Worm (Caenorhabditis elegans) whole organism, L2 larva: Measurements from ENCODE around the gene ugt-56.

Experiments used
- C34F6.9 ChIP-seq: fragments of 150-350 bp; optimal IDR thresholded peaks from 2 replicates; lab custom pipeline; 2014; ENCODE audit warnings: missing biosample characterization, missing genetic modification characterization
- F13H6.1 ChIP-seq: sonication (generic microtip); optimal IDR thresholded peaks from 2 replicates; lab custom pipeline; 2016; ENCODE audit warnings: missing genetic modification characterization, missing compliant biosample characterization
- R02D3.7 ChIP-seq: fragments of 150-350 bp; optimal IDR thresholded peaks from 2 replicates; lab custom pipeline; 2014; ENCODE audit warnings: missing biosample characterization, missing genetic modification characterization
- Y55F3AM.14 ChIP-seq: fragments of 200-800 bp; sonication (Bioruptor generic); optimal IDR thresholded peaks from 2 replicates; lab custom pipeline; 2018; ENCODE audit warnings: mild to moderate bottlenecking, missing genetic modification characterization, missing compliant biosample characterization
- ZK546.5 ChIP-seq: sonication (generic microtip); optimal IDR thresholded peaks from 2 replicates; lab custom pipeline; 2017; ENCODE audit warnings: missing biosample characterization, missing genetic modification characterization
- alr-1 ChIP-seq: fragments of 150-350 bp; optimal IDR thresholded peaks from 2 replicates; lab custom pipeline; 2014; ENCODE audit warnings: missing biosample characterization, missing genetic modification characterization
- aly-2 ChIP-seq: fragments of 150-350 bp; optimal IDR thresholded peaks from 2 replicates; lab custom pipeline; 2014; ENCODE audit warnings: missing biosample characterization, missing genetic modification characterization
- ama-1 ChIP-seq: fragments of 150-350 bp; optimal IDR thresholded peaks from 2 replicates; lab custom pipeline; 2018; ENCODE audit warnings: inconsistent platforms
- blmp-1 ChIP-seq: sonication (generic microtip); optimal IDR thresholded peaks from 2 replicates; lab custom pipeline; 2017; ENCODE audit warnings: missing genetic modification characterization, mild to moderate bottlenecking, missing compliant biosample characterization, antibody characterized with exemption, moderate library complexity; ENCODE audit not compliant: insufficient read depth
- ceh-16 ChIP-seq: fragments of 150-350 bp; optimal IDR thresholded peaks from 2 replicates; lab custom pipeline; 2014; ENCODE audit warnings: missing biosample characterization, missing genetic modification characterization
- ceh-82 ChIP-seq: fragments of 150-350 bp; optimal IDR thresholded peaks from 2 replicates; lab custom pipeline; 2014; ENCODE audit warnings: missing biosample characterization, missing genetic modification characterization
- crh-2 ChIP-seq: sonication (generic microtip); optimal IDR thresholded peaks from 2 replicates; lab custom pipeline; 2017; ENCODE audit warnings: missing biosample characterization, missing genetic modification characterization
- dmd-4 ChIP-seq: sonication (generic microtip); optimal IDR thresholded peaks from 2 replicates; lab custom pipeline; 2017; ENCODE audit warnings: missing biosample characterization, missing genetic modification characterization
- egl-27 ChIP-seq: sonication (generic microtip); optimal IDR thresholded peaks from 3 replicates; lab custom pipeline; 2017; ENCODE audit warnings: missing biosample characterization, missing genetic modification reagents, missing genetic modification characterization
- elt-1 ChIP-seq: fragments of 150-350 bp; optimal IDR thresholded peaks from 2 replicates; lab custom pipeline; 2014; ENCODE audit warnings: missing biosample characterization, missing genetic modification characterization
- elt-3 ChIP-seq: sonication (generic microtip); optimal IDR thresholded peaks from 2 replicates; lab custom pipeline; 2017; ENCODE audit warnings: missing biosample characterization, missing genetic modification characterization
- fos-1 ChIP-seq: fragments of 150-350 bp; optimal IDR thresholded peaks from 2 replicates; lab custom pipeline; 2014; ENCODE audit warnings: missing biosample characterization, missing genetic modification characterization
- gmeb-1 ChIP-seq: fragments of 150-350 bp; optimal IDR thresholded peaks from 2 replicates; lab custom pipeline; 2014; ENCODE audit warnings: missing biosample characterization, missing genetic modification characterization
- lin-11 ChIP-seq: fragments of 150-350 bp; sonication (generic microtip); optimal IDR thresholded peaks from 2 replicates; lab custom pipeline; 2014; ENCODE audit warnings: missing biosample characterization, missing genetic modification characterization, inconsistent platforms, mixed read lengths
- lin-13 ChIP-seq: fragments of 150-350 bp; optimal IDR thresholded peaks from 2 replicates; lab custom pipeline; 2014; ENCODE audit warnings: missing biosample characterization, missing genetic modification reagents, missing genetic modification characterization
- lin-39 ChIP-seq: fragments of 150-350 bp; optimal IDR thresholded peaks from 2 replicates; lab custom pipeline; 2014; ENCODE audit warnings: missing biosample characterization, missing genetic modification reagents, missing genetic modification characterization
- lsy-2 ChIP-seq, 2 experiments: fragments of 150-350 bp in 1 of 2; sonication (generic microtip) in 1 of 2; optimal IDR thresholded peaks; 2 replicates each; lab custom pipeline; 2014 to 2017; ENCODE audit warnings: missing biosample characterization in 2 of 2, missing genetic modification characterization in 2 of 2
- mab-5 ChIP-seq: fragments of 150-350 bp; optimal IDR thresholded peaks from 2 replicates; lab custom pipeline; 2014; ENCODE audit warnings: missing biosample characterization, missing genetic modification characterization
- mbf-1 ChIP-seq: sonication (generic microtip); optimal IDR thresholded peaks from 2 replicates; lab custom pipeline; 2017; ENCODE audit warnings: missing biosample characterization, missing genetic modification characterization
- mdl-1 ChIP-seq, 2 experiments: fragments of 150-350 bp in 1 of 2; sonication (generic microtip) in 1 of 2; optimal IDR thresholded peaks; 2 replicates each; lab custom pipeline; 2017; ENCODE audit warnings: missing biosample characterization in 2 of 2, missing genetic modification characterization in 2 of 2
- nhr-10 ChIP-seq: sonication (generic microtip); optimal IDR thresholded peaks from 2 replicates; lab custom pipeline; 2017; ENCODE audit warnings: missing biosample characterization, missing genetic modification characterization
- nhr-11 ChIP-seq: fragments of 150-350 bp; optimal IDR thresholded peaks from 2 replicates; lab custom pipeline; 2014; ENCODE audit warnings: missing biosample characterization, missing genetic modification characterization
- nhr-12 ChIP-seq: fragments of 150-350 bp; optimal IDR thresholded peaks from 2 replicates; lab custom pipeline; 2014; ENCODE audit warnings: missing biosample characterization, missing genetic modification characterization
- nhr-129 ChIP-seq: fragments of 150-350 bp; optimal IDR thresholded peaks from 2 replicates; lab custom pipeline; 2014; ENCODE audit warnings: missing biosample characterization, missing genetic modification characterization
- nhr-21 ChIP-seq: fragments of 150-350 bp; optimal IDR thresholded peaks from 2 replicates; lab custom pipeline; 2014; ENCODE audit warnings: missing biosample characterization, missing genetic modification characterization
- nhr-23 ChIP-seq: fragments of 150-350 bp; optimal IDR thresholded peaks from 2 replicates; lab custom pipeline; 2014; ENCODE audit warnings: missing biosample characterization, missing genetic modification reagents, missing genetic modification characterization
- nhr-237 ChIP-seq: fragments of 150-350 bp; optimal IDR thresholded peaks from 2 replicates; lab custom pipeline; 2014; ENCODE audit warnings: missing biosample characterization, missing genetic modification characterization
- nhr-25 ChIP-seq: fragments of 150-350 bp; sonication (generic microtip); optimal IDR thresholded peaks from 3 replicates; lab custom pipeline; 2014; ENCODE audit warnings: missing biosample characterization, missing genetic modification characterization
- nhr-6 ChIP-seq: fragments of 150-350 bp; optimal IDR thresholded peaks from 2 replicates; lab custom pipeline; 2014; ENCODE audit warnings: missing biosample characterization, missing genetic modification characterization
- nhr-77 ChIP-seq: fragments of 150-350 bp; optimal IDR thresholded peaks from 2 replicates; lab custom pipeline; 2014; ENCODE audit warnings: missing biosample characterization, missing genetic modification characterization
- peb-1 ChIP-seq: fragments of 150-350 bp; optimal IDR thresholded peaks from 2 replicates; lab custom pipeline; 2014; ENCODE audit warnings: missing biosample characterization, missing genetic modification characterization
- sem-4 ChIP-seq: fragments of 150-350 bp; optimal IDR thresholded peaks from 2 replicates; lab custom pipeline; 2014; ENCODE audit warnings: missing biosample characterization, missing genetic modification reagents, missing genetic modification characterization
- skn-1 ChIP-seq: sonication (generic microtip); optimal IDR thresholded peaks from 2 replicates; lab custom pipeline; 2017; ENCODE audit warnings: missing biosample characterization, missing genetic modification characterization
- sma-3 ChIP-seq: sonication (generic microtip); optimal IDR thresholded peaks from 2 replicates; lab custom pipeline; 2016; ENCODE audit warnings: missing genetic modification reagents, missing genetic modification characterization, missing compliant biosample characterization
- sma-9 ChIP-seq, 2 experiments: fragments of 150-350 bp in 1 of 2; sonication (generic microtip) in 1 of 2; optimal IDR thresholded peaks; 2 replicates each; lab custom pipeline; 2014 to 2016; ENCODE audit warnings: missing genetic modification characterization in 2 of 2, mild to moderate bottlenecking in 1 of 2, missing biosample characterization in 1 of 2, missing compliant biosample characterization in 1 of 2, missing genetic modification reagents in 1 of 2, moderate library complexity in 1 of 2
- snpc-4 ChIP-seq: fragments of 150-350 bp; optimal IDR thresholded peaks from 2 replicates; lab custom pipeline; 2014; ENCODE audit warnings: missing biosample characterization, missing genetic modification characterization
- unc-39 ChIP-seq: fragments of 150-350 bp; optimal IDR thresholded peaks from 2 replicates; lab custom pipeline; 2014; ENCODE audit warnings: missing biosample characterization, missing genetic modification characterization
- unc-55 ChIP-seq: fragments of 150-350 bp; sonication (generic microtip); optimal IDR thresholded peaks from 3 replicates; lab custom pipeline; 2014; ENCODE audit warnings: missing biosample characterization, missing genetic modification reagents, missing genetic modification characterization
- unc-62 ChIP-seq: fragments of 150-350 bp; optimal IDR thresholded peaks from 2 replicates; lab custom pipeline; 2014; ENCODE audit warnings: missing biosample characterization, missing genetic modification reagents, missing genetic modification characterization
- zag-1 ChIP-seq: fragments of 150-350 bp; optimal IDR thresholded peaks from 2 replicates; lab custom pipeline; 2014; ENCODE audit warnings: missing biosample characterization, missing genetic modification characterization
- ztf-1 ChIP-seq: fragments of 200-800 bp; sonication (Bioruptor generic); conservative IDR thresholded peaks from 2 replicates; pipeline ENCODE4 v1.3.6; 2022; ENCODE audit warnings: missing genetic modification characterization, missing compliant biosample characterization
- ztf-11 ChIP-seq: sonication (generic microtip); optimal IDR thresholded peaks from 2 replicates; lab custom pipeline; 2017; ENCODE audit warnings: missing biosample characterization, missing genetic modification characterization
- ztf-4 ChIP-seq: fragments of 150-350 bp; optimal IDR thresholded peaks from 2 replicates; lab custom pipeline; 2014; ENCODE audit warnings: missing biosample characterization, missing genetic modification characterization

The ugt-56 gene

DNA sequence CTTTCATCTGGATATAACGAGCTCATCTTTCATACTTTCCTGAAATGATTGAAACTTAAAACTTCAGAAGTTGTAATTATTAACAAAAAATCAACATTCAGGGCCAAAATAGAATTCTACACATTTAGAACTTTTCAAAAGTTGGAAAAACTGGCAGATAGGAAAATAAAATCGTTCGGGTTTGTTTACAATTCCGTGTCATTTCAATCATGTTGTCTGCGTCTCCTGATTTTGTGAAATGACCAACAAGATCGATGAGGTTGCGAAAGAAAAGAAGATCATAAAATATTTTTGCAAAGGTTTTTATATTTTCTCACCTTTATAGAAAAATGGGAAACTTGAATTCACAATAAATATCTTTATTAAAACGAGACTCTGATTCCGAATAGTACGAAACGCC, 29.8 kb downstream of the ugt-56 start, which contains the start of gene rskd-1 (continued):
- TF ChIP-seq unc-62 (no peak), dmd-4 (no peak), mab-5 (tag; lab: Kevin White, UChicago) (no peak), F13H6.1 (tag; lab: Kevin White, UChicago) (no peak)

DNA sequence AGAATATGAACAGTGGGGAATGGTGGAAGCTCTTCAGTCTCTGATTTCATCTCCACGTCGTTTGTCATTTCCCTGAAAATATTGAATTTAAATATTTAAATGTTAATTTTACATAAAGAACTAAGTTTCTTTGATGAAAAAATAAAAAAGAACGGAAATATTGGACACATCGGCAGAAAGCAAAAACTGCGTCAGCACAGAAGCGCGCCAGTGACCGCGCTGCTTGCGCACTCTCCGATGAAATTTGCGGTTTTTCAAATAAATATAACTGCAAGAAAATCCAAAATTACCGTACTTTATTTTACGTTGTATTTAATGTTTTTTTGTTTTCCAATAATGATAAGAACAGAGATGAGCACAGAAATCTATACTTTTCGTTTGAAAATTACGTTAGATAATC, 32.8 kb downstream of the ugt-56 start, which contains the start of the genes srpa-68 and srh-16:
TSS of gene srpa-68 (minus strand) at position 72 of the 400 bp plus-strand sequence.
TSS of gene srh-16 (plus strand) at position 275 of the 400 bp plus-strand sequence.
- TF ChIP-seq nhr-129 (tag; lab: Kevin White, UChicago) (peak; percentile 56), ztf-4 (tag; lab: Kevin White, UChicago) (peak; percentile 61), nhr-11 (tag; lab: Kevin White, UChicago) (no peak), unc-55 (GFP tag; lab: Kevin White, UChicago) (peak; percentile 95), egl-27 (tag; lab: Kevin White, UChicago) (peak; percentile 65), nhr-23 (no peak), mbf-1 (tag; lab: Kevin White, UChicago) (no peak), nhr-77 (tag; lab: Kevin White, UChicago) (no peak), mab-5 (tag; lab: Kevin White, UChicago) (peak; percentile 93), nhr-237 (tag; lab: Kevin White, UChicago) (peak; percentile 56), Y55F3AM.14 (GFP tag; lab: Kevin White, UChicago) (peak; percentile 22), lin-11 (tag; lab: Kevin White, UChicago) (peak; percentile 81), R02D3.7 (tag; lab: Kevin White, UChicago) (peak; percentile 77), sma-3 (peak; percentile 90), peb-1 (tag; lab: Kevin White, UChicago) (no peak), nhr-6 (no peak), ztf-11 (no peak), mdl-1 (tag; optimal IDR thresholded peaks at IDR 0.05; lab: Kevin White, UChicago) (no peak), lsy-2 (tag; optimal IDR thresholded peaks at IDR 0.05; lab: Kevin White, UChicago) (peak; percentile 90 to 95), alr-1 (no peak), sma-9 (GFP tag; optimal IDR thresholded peaks at IDR 0.05; lab: Kevin White, UChicago) (peak; percentile 95), sma-9 (tag; optimal IDR thresholded peaks at IDR 0.05; lab: Kevin White, UChicago) (no peak), unc-39 (tag; lab: Kevin White, UChicago) (no peak), C34F6.9 (tag; lab: Kevin White, UChicago) (peak; percentile 91), nhr-21 (tag; lab: Kevin White, UChicago) (peak; percentile 79), nhr-25 (peak; percentile 88), dmd-4 (peak; percentile 45), ztf-1 (GFP tag; lab: Robert Waterston, UW) (no peak), lin-13 (GFP tag; lab: Kevin White, UChicago) (peak; percentile 81), snpc-4 (tag; lab: Kevin White, UChicago) (peak; percentile 74), blmp-1 (tag; lab: Kevin White, UChicago) (peak; percentile 47), gmeb-1 (peak; percentile 99), elt-1 (no peak), ceh-16 (tag; lab: Kevin White, UChicago) (peak; percentile 75), ama-1 (lab: Kevin White, UChicago) (peak; percentile 41), skn-1 (tag; lab: Kevin White, UChicago) (no peak), zag-1 (peak; percentile 37), ceh-82 (tag; lab: Kevin White, UChicago) (peak; percentile 53), sem-4 (tag; lab: Kevin White, UChicago) (peak; percentile 83), aly-2 (tag; lab: Kevin White, UChicago) (no peak), lin-39 (tag; lab: Kevin White, UChicago) (no peak), elt-3 (tag; lab: Kevin White, UChicago) (no peak), F13H6.1 (tag; lab: Kevin White, UChicago) (peak; percentile 88), nhr-10 (tag; lab: Kevin White, UChicago) (peak; percentile 70), unc-62 (peak; percentile 43), fos-1 (tag; lab: Kevin White, UChicago) (peak; percentile 69), nhr-12 (no peak), ZK546.5 (tag; lab: Kevin White, UChicago) (peak; percentile 26), crh-2 (tag; lab: Kevin White, UChicago) (peak; percentile 91)
